Worm (Caenorhabditis elegans) whole organism, L4 larva: ENCODE measurements around the gene lsd-1.

Source experiments
- D1046.2 ChIP-seq: fragments of 200-800 bp; sonication (Bioruptor generic); IDR thresholded peaks from 2 replicates; pipeline ENCODE4 v1.3.6; 2022; ENCODE audit warnings: missing genetic modification characterization, missing compliant biosample characterization
- T26A8.4 ChIP-seq: fragments of 200-800 bp; sonication (Bioruptor generic); IDR thresholded peaks from 2 replicates; pipeline ENCODE4 v1.3.6; 2022; ENCODE audit warnings: missing genetic modification characterization, missing compliant biosample characterization
- ZK337.2 ChIP-seq: fragments of 200-800 bp; sonication (Bioruptor generic); IDR thresholded peaks from 2 replicates; pipeline ENCODE4 v1.3.6; 2022; ENCODE audit warnings: missing genetic modification reagents, missing genetic modification characterization, missing compliant biosample characterization
- aha-1 ChIP-seq: fragments of 150-350 bp; peaks from one replicate; lab custom pipeline; 2014; ENCODE audit warnings: missing biosample characterization, missing genetic modification characterization
- ceh-20 ChIP-seq: fragments of 200-800 bp; sonication (Bioruptor generic); IDR thresholded peaks from 2 replicates; pipeline ENCODE4 v1.3.6; 2022; ENCODE audit warnings: missing genetic modification reagents, missing genetic modification characterization, missing compliant biosample characterization
- ceh-32 ChIP-seq: sonication (generic microtip); optimal IDR thresholded peaks from 2 replicates; lab custom pipeline; 2016; ENCODE audit warnings: mild to moderate bottlenecking, missing genetic modification characterization, missing compliant biosample characterization; ENCODE audit not compliant: poor library complexity
- ceh-44 ChIP-seq: fragments of 200-800 bp; sonication (Bioruptor generic); IDR thresholded peaks from 2 replicates; pipeline ENCODE4 v1.3.6; 2022; ENCODE audit warnings: missing genetic modification reagents, missing genetic modification characterization, missing compliant biosample characterization
- cey-2 ChIP-seq: sonication (generic microtip); optimal IDR thresholded peaks from 3 replicates; lab custom pipeline; 2017; ENCODE audit warnings: missing genetic modification characterization, mild to moderate bottlenecking, missing compliant biosample characterization, antibody characterized with exemption, borderline replicate concordance; ENCODE audit not compliant: insufficient read depth
- daf-16 ChIP-seq, 3 experiments: sonication (generic microtip); optimal IDR thresholded peaks; 2 replicates each; lab custom pipeline; 2016 to 2017; ENCODE audit warnings: missing genetic modification characterization in 3 of 3, missing genetic modification reagents in 3 of 3, mild to moderate bottlenecking in 2 of 3, missing compliant biosample characterization in 2 of 3, missing biosample characterization in 1 of 3, moderate library complexity in 1 of 3
- dmd-6 ChIP-seq: fragments of 200-800 bp; sonication (Bioruptor generic); IDR thresholded peaks from 2 replicates; pipeline ENCODE4 v1.3.6; 2022; ENCODE audit warnings: missing genetic modification reagents, missing genetic modification characterization, missing compliant biosample characterization
- dmd-9 ChIP-seq: fragments of 200-800 bp; sonication (Bioruptor generic); IDR thresholded peaks from 2 replicates; pipeline ENCODE4 v1.3.6; 2022; ENCODE audit warnings: missing genetic modification reagents, missing genetic modification characterization, missing compliant biosample characterization
- dpl-1 ChIP-seq: fragments of 150-350 bp; optimal IDR thresholded peaks from 2 replicates; lab custom pipeline; 2014; ENCODE audit warnings: missing biosample characterization, missing genetic modification reagents, missing genetic modification characterization
- duxl-1 ChIP-seq: sonication (generic microtip); optimal IDR thresholded peaks from 2 replicates; lab custom pipeline; 2016; ENCODE audit warnings: mild to moderate bottlenecking, missing genetic modification characterization, moderate library complexity, missing compliant biosample characterization; ENCODE audit not compliant: poor library complexity
- dve-1 ChIP-seq: sonication (generic microtip); optimal IDR thresholded peaks from 2 replicates; lab custom pipeline; 2017; ENCODE audit warnings: antibody characterized with exemption, mild to moderate bottlenecking, missing genetic modification characterization, missing compliant biosample characterization; ENCODE audit not compliant: insufficient read depth
- egl-43 ChIP-seq: fragments of 200-800 bp; sonication (Bioruptor generic); IDR thresholded peaks from 2 replicates; pipeline ENCODE4 v1.3.6; 2022; ENCODE audit warnings: missing genetic modification reagents, missing genetic modification characterization, missing compliant biosample characterization
- gei-8 ChIP-seq: fragments of 200-800 bp; sonication (Bioruptor generic); optimal IDR thresholded peaks from 2 replicates; lab custom pipeline; 2018; ENCODE audit warnings: mild to moderate bottlenecking, missing genetic modification characterization, missing compliant biosample characterization
- hif-1 ChIP-seq, 2 experiments: sonication (generic microtip); optimal IDR thresholded peaks; 2 replicates each; lab custom pipeline; 2016 to 2017; ENCODE audit warnings: missing compliant biosample characterization in 2 of 2, missing genetic modification characterization in 2 of 2, missing genetic modification reagents in 2 of 2, missing genotype in 2 of 2, mild to moderate bottlenecking in 1 of 2
- hlh-11 ChIP-seq: fragments of 200-800 bp; sonication (Bioruptor generic); optimal IDR thresholded peaks from 2 replicates; lab custom pipeline; 2018; ENCODE audit warnings: mild to moderate bottlenecking, missing genetic modification characterization, missing compliant biosample characterization
- hlh-30 ChIP-seq: sonication (generic microtip); optimal IDR thresholded peaks from 2 replicates; lab custom pipeline; 2017; ENCODE audit warnings: antibody characterized with exemption, mild to moderate bottlenecking, missing genetic modification characterization, missing compliant biosample characterization; ENCODE audit not compliant: insufficient read depth
- jun-1 ChIP-seq: fragments of 150-350 bp; optimal IDR thresholded peaks from 2 replicates; lab custom pipeline; 2014; ENCODE audit warnings: missing biosample characterization, missing genetic modification reagents, missing genetic modification characterization
- lin-1 ChIP-seq: fragments of 200-800 bp; sonication (Bioruptor generic); IDR thresholded peaks from 2 replicates; pipeline ENCODE4 v1.3.6; 2022; ENCODE audit warnings: missing genetic modification reagents, missing genetic modification characterization, missing compliant biosample characterization
- lin-29 ChIP-seq: fragments of 200-800 bp; sonication (Bioruptor generic); IDR thresholded peaks from 2 replicates; pipeline ENCODE4 v1.3.6; 2022; ENCODE audit warnings: missing genetic modification reagents, missing genetic modification characterization, missing compliant biosample characterization
- madf-9 ChIP-seq: fragments of 200-800 bp; sonication (Bioruptor generic); conservative IDR thresholded peaks from 2 replicates; pipeline ENCODE4 v1.3.6; 2022; ENCODE audit warnings: missing genetic modification reagents, missing genetic modification characterization, missing compliant biosample characterization
- mdl-1 ChIP-seq, 2 experiments: fragments of 150-350 bp in 1 of 2; sonication (generic microtip) in 1 of 2; optimal IDR thresholded peaks; 2 replicates each; lab custom pipeline; 2014 to 2017; ENCODE audit warnings: missing biosample characterization in 2 of 2, missing genetic modification characterization in 2 of 2
- mep-1 ChIP-seq: fragments of 150-350 bp; sonication (generic microtip); optimal IDR thresholded peaks from 3 replicates; lab custom pipeline; 2014; ENCODE audit warnings: missing biosample characterization, missing genetic modification characterization
- mxl-3 ChIP-seq: fragments of 200-800 bp; sonication (Bioruptor generic); optimal IDR thresholded peaks from 2 replicates; lab custom pipeline; 2018; ENCODE audit warnings: mild to moderate bottlenecking, missing genetic modification characterization, missing compliant biosample characterization
- nhr-102 ChIP-seq: sonication (generic microtip); optimal IDR thresholded peaks from 2 replicates; lab custom pipeline; 2016; ENCODE audit warnings: mild to moderate bottlenecking, missing genetic modification characterization, moderate library complexity, missing compliant biosample characterization
- nhr-25 ChIP-seq: sonication (generic microtip); optimal IDR thresholded peaks from 2 replicates; lab custom pipeline; 2017; ENCODE audit warnings: missing genetic modification characterization, mild to moderate bottlenecking, missing compliant biosample characterization, antibody characterized with exemption, moderate library complexity, borderline replicate concordance; ENCODE audit not compliant: insufficient read depth
- nhr-28 ChIP-seq: fragments of 150-350 bp; optimal IDR thresholded peaks from 2 replicates; lab custom pipeline; 2014; ENCODE audit warnings: missing biosample characterization, missing genetic modification characterization
- nhr-41 ChIP-seq: fragments of 200-800 bp; sonication (Bioruptor generic); IDR thresholded peaks from 2 replicates; pipeline ENCODE4 v1.3.6; 2022; ENCODE audit warnings: missing genetic modification reagents, missing genetic modification characterization, missing compliant biosample characterization
- nhr-42 ChIP-seq: fragments of 200-800 bp; sonication (Bioruptor generic); IDR thresholded peaks from 2 replicates; pipeline ENCODE4 v1.3.6; 2022; ENCODE audit warnings: missing genetic modification characterization, missing compliant biosample characterization
- nhr-48 ChIP-seq: sonication (generic microtip); optimal IDR thresholded peaks from 2 replicates; lab custom pipeline; 2016; ENCODE audit warnings: mild to moderate bottlenecking, missing genetic modification characterization, missing compliant biosample characterization
- nhr-77 ChIP-seq: fragments of 150-350 bp; optimal IDR thresholded peaks from 2 replicates; lab custom pipeline; 2014; ENCODE audit warnings: missing biosample characterization, missing genetic modification characterization
- pha-4 ChIP-seq, 2 experiments: fragments of 150-350 bp in 1 of 2; fragments of 200-800 bp in 1 of 2; sonication (Bioruptor generic) in 1 of 2; IDR thresholded peaks in 1 of 2; optimal IDR thresholded peaks in 1 of 2; 2 replicates each; pipeline versions ENCODE4 v1.3.6 to Lab custom; 2014 to 2022; ENCODE audit warnings: missing genetic modification characterization in 2 of 2, missing genetic modification reagents in 2 of 2, missing biosample characterization in 1 of 2, missing compliant biosample characterization in 1 of 2
- php-3 ChIP-seq: fragments of 200-800 bp; sonication (Bioruptor generic); IDR thresholded peaks from 2 replicates; pipeline ENCODE4 v1.3.6; 2022; ENCODE audit warnings: missing genetic modification reagents, missing genetic modification characterization, missing compliant biosample characterization
- pqm-1 ChIP-seq: sonication (generic microtip); optimal IDR thresholded peaks from 2 replicates; lab custom pipeline; 2017; ENCODE audit warnings: missing biosample characterization, missing genetic modification characterization
- saeg-2 ChIP-seq: fragments of 200-800 bp; sonication (Bioruptor generic); IDR thresholded peaks from 2 replicates; pipeline ENCODE4 v1.3.6; 2022; ENCODE audit warnings: missing genetic modification reagents, missing genetic modification characterization, missing compliant biosample characterization
- snpc-4 ChIP-seq: fragments of 150-350 bp; optimal IDR thresholded peaks from 2 replicates; lab custom pipeline; 2014; ENCODE audit warnings: missing biosample characterization, missing genetic modification characterization
- tra-1 ChIP-seq: fragments of 200-800 bp; sonication (Bioruptor generic); IDR thresholded peaks from 2 replicates; pipeline ENCODE4 v1.3.6; 2022; ENCODE audit warnings: missing genetic modification reagents, missing genetic modification characterization, missing compliant biosample characterization

Gene lsd-1

ce11 chrX:11962050-11962788, 13.6 kb downstream of the lsd-1 start:
- TF ChIP-seq egl-43 (GFP tag; lab: Robert Waterston, UW) = no peak
- no peak for TF ChIP-seq snpc-4 (tag; lab: Kevin White, UChicago)
- 0 out of 2 replicates have a peak, but pooled peaks have one; percentile 38 for TF ChIP-seq ceh-20 (GFP tag; lab: Robert Waterston, UW)
- TF ChIP-seq nhr-41 (GFP tag; lab: Robert Waterston, UW) = peak; percentile 75; the same call in 1 of the 2 replicates
- TF ChIP-seq pha-4 (GFP tag; IDR thresholded peaks at IDR 0.05; lab: Robert Waterston, UW) = 0 out of 2 replicates have a peak, but pooled peaks have one; percentile 9
- no peak for TF ChIP-seq pha-4 (tag; optimal IDR thresholded peaks at IDR 0.05; lab: Kevin White, UChicago)
- TF ChIP-seq mxl-3 (GFP tag; lab: Kevin White, UChicago) = peak; percentile 39
- TF ChIP-seq hlh-11 (tag; lab: Kevin White, UChicago) = peak; percentile 86
- TF ChIP-seq hif-1 (tag; optimal IDR thresholded peaks at IDR 0.05; lab: Kevin White, UChicago) = peak in 1 of 2 experiments; percentile 40
- TF ChIP-seq aha-1 (tag; lab: Kevin White, UChicago) = peak; percentile 93
- no peak for TF ChIP-seq dmd-9 (GFP tag; lab: Robert Waterston, UW)
- TF ChIP-seq tra-1 (GFP tag; lab: Robert Waterston, UW) = peak; percentile 71; the same call in 1 of the 2 replicates
- peak; percentile 63 for TF ChIP-seq nhr-102
- no peak for TF ChIP-seq duxl-1
- no peak for TF ChIP-seq lin-29 (GFP tag; lab: Robert Waterston, UW)
- 0 out of 2 replicates have a peak, but pooled peaks have one; percentile 46 for TF ChIP-seq T26A8.4 (GFP tag; lab: Robert Waterston, UW)
- TF ChIP-seq php-3 (GFP tag; lab: Robert Waterston, UW) = peak; percentile 91
- TF ChIP-seq mep-1 = no peak
- 0 out of 2 replicates have a peak, but pooled peaks have one; percentile 16 for TF ChIP-seq nhr-42 (GFP tag; lab: Robert Waterston, UW)
- peak; percentile 96 for TF ChIP-seq nhr-28 (tag; lab: Kevin White, UChicago)
- TF ChIP-seq cey-2 (tag; lab: Kevin White, UChicago) = no peak
- peak; percentile 33 for TF ChIP-seq pqm-1
- peak; percentile 81 for TF ChIP-seq dmd-6
- peak in 1 of 2 experiments; percentile 35 for TF ChIP-seq mdl-1 (tag; optimal IDR thresholded peaks at IDR 0.05; lab: Kevin White, UChicago)
- TF ChIP-seq nhr-48 (tag; lab: Kevin White, UChicago) = peak; percentile 69
- no peak for TF ChIP-seq daf-16 (GFP tag; optimal IDR thresholded peaks at IDR 0.05; lab: Kevin White, UChicago)
- TF ChIP-seq daf-16 (tag; optimal IDR thresholded peaks at IDR 0.05; lab: Kevin White, UChicago) = peak; percentile 74
- TF ChIP-seq saeg-2 = 0 out of 2 replicates have a peak, but pooled peaks have one; percentile 6
- TF ChIP-seq dve-1 (tag; lab: Kevin White, UChicago) = peak; percentile 77
- TF ChIP-seq lin-1 = 0 out of 2 replicates have a peak, but pooled peaks have one; percentile 39
- TF ChIP-seq madf-9 = 0 out of 2 replicates have a peak, but pooled peaks have one; percentile 4
- TF ChIP-seq, all 104 proteins: peak for 22

- TF ChIP-seq gei-8 (GFP tag; lab: Kevin White, UChicago) = no peak
- TF ChIP-seq aha-1 (tag; lab: Kevin White, UChicago) = peak; percentile 53
- no peak for TF ChIP-seq ceh-32 (tag; lab: Kevin White, UChicago)
- no peak for TF ChIP-seq D1046.2
Measured at ce11 chrX:11963659-11964058, 15.0 kb downstream of the lsd-1 start.

ce11 chrX:11964555-11964954, 15.9 kb downstream of the lsd-1 start:
- TF ChIP-seq nhr-42 (GFP tag; lab: Robert Waterston, UW) = no peak
- peak; percentile 75 for TF ChIP-seq dve-1 (tag; lab: Kevin White, UChicago)
- peak; percentile 40 for TF ChIP-seq aha-1 (tag; lab: Kevin White, UChicago)
- peak; percentile 91 for TF ChIP-seq pqm-1
- TF ChIP-seq nhr-28 (tag; lab: Kevin White, UChicago) = peak; percentile 95
- TF ChIP-seq jun-1 (tag; lab: Kevin White, UChicago) = no peak
- TF ChIP-seq ZK337.2 (GFP tag; lab: Robert Waterston, UW) = no peak
- TF ChIP-seq mep-1 = peak; percentile 7
- peak; percentile 50 for TF ChIP-seq nhr-48 (tag; lab: Kevin White, UChicago)
- TF ChIP-seq hlh-30 = peak; percentile 15
- peak; percentile 90 for TF ChIP-seq tra-1 (GFP tag; lab: Robert Waterston, UW)
- peak; percentile 32 for TF ChIP-seq nhr-77
- peak; percentile 78 for TF ChIP-seq hlh-11 (tag; lab: Kevin White, UChicago)
- TF ChIP-seq nhr-25 (tag; lab: Kevin White, UChicago) = no peak
- TF ChIP-seq dmd-6 = peak; percentile 87
- TF ChIP-seq dmd-9 (GFP tag; lab: Robert Waterston, UW) = no peak
- TF ChIP-seq ceh-20 (GFP tag; lab: Robert Waterston, UW) = 0 out of 2 replicates have a peak, but pooled peaks have one; percentile 16
- TF ChIP-seq hif-1 (tag; optimal IDR thresholded peaks at IDR 0.05; lab: Kevin White, UChicago) = peak in 1 of 2 experiments; percentile 81
- no peak for TF ChIP-seq ceh-44 (GFP tag; lab: Robert Waterston, UW)
- TF ChIP-seq daf-16 (GFP tag; optimal IDR thresholded peaks at IDR 0.05; lab: Kevin White, UChicago) = no peak
- TF ChIP-seq daf-16 (tag; optimal IDR thresholded peaks at IDR 0.05; lab: Kevin White, UChicago) = peak; percentile 76
- TF ChIP-seq php-3 (GFP tag; lab: Robert Waterston, UW) = peak; percentile 81
- TF ChIP-seq mdl-1 (tag; optimal IDR thresholded peaks at IDR 0.05; lab: Kevin White, UChicago) = peak in 1 of 2 experiments; percentile 62
- TF ChIP-seq nhr-102 = peak; percentile 44
- TF ChIP-seq dpl-1 = no peak
